Fruit fly (Drosophila melanogaster) whole organism, embryonic: ENCODE results near the gene Crys.

Experiments used
- Ada2b ChIP-seq: fragments of 200-800 bp; sonication (Bioruptor generic); IDR thresholded peaks from 2 replicates; pipeline ENCODE4 v1.3.6; 2022; ENCODE audit warnings: missing biosample characterization, missing genetic modification characterization
- Antp ChIP-seq: fragments of 200-800 bp; sonication (Bioruptor generic); optimal IDR thresholded peaks from 3 replicates; lab custom pipeline; 2016; ENCODE audit warnings: missing biosample characterization, missing genetic modification characterization
- Bdp1 ChIP-seq: fragments of 200-800 bp; sonication (Bioruptor generic); optimal IDR thresholded peaks from 3 replicates; lab custom pipeline; 2016; ENCODE audit warnings: missing biosample characterization, missing genetic modification characterization
- CG10147 ChIP-seq: fragments of 200-800 bp; sonication (Bioruptor generic); optimal IDR thresholded peaks from 2 replicates; lab custom pipeline; 2019; ENCODE audit warnings: missing biosample characterization, mild to moderate bottlenecking, missing genetic modification characterization, moderate library complexity
- CG10565 ChIP-seq: fragments of 200-800 bp; sonication (Bioruptor generic); optimal IDR thresholded peaks from 3 replicates; lab custom pipeline; 2016; ENCODE audit warnings: missing biosample characterization, mild to moderate bottlenecking, missing genetic modification characterization
- CG11696 ChIP-seq: fragments of 200-800 bp; sonication (Bioruptor generic); IDR thresholded peaks from 2 replicates; pipeline ENCODE4 v1.3.6; 2022; ENCODE audit warnings: missing biosample characterization, missing genetic modification characterization
- CG12071 ChIP-seq: fragments of 200-800 bp; sonication (Bioruptor generic); optimal IDR thresholded peaks from 3 replicates; lab custom pipeline; 2018; ENCODE audit warnings: missing biosample characterization, mild to moderate bottlenecking, missing genetic modification characterization
- CG14014 ChIP-seq: fragments of 200-800 bp; sonication (Bioruptor generic); IDR thresholded peaks from 2 replicates; pipeline ENCODE4 v1.3.6; 2022; ENCODE audit warnings: missing biosample characterization, missing genetic modification characterization
- CG15696 ChIP-seq: fragments of 200-800 bp; sonication (Bioruptor generic); optimal IDR thresholded peaks from 2 replicates; lab custom pipeline; 2019; ENCODE audit warnings: missing biosample characterization, mild to moderate bottlenecking, missing genetic modification characterization, moderate library complexity
- CG16863 ChIP-seq: fragments of 200-800 bp; sonication (Bioruptor generic); optimal IDR thresholded peaks from 3 replicates; lab custom pipeline; 2016; ENCODE audit warnings: missing biosample characterization, missing genetic modification characterization
- CG17359 ChIP-seq: fragments of 200-800 bp; sonication (Bioruptor generic); optimal IDR thresholded peaks from 3 replicates; lab custom pipeline; 2018; ENCODE audit warnings: missing biosample characterization, mild to moderate bottlenecking, missing genetic modification characterization, moderate library complexity
- CG2712 ChIP-seq: fragments of 200-800 bp; optimal IDR thresholded peaks from 3 replicates; lab custom pipeline; 2019; ENCODE audit warnings: missing biosample characterization, mild to moderate bottlenecking, missing genetic modification characterization, moderate library complexity
- CG32532 ChIP-seq: fragments of 200-800 bp; sonication (Bioruptor generic); IDR thresholded peaks from 2 replicates; pipeline ENCODE4 v1.3.6; 2022; ENCODE audit warnings: missing biosample characterization, missing genetic modification characterization
- CG4707 ChIP-seq: fragments of 200-800 bp; sonication (Bioruptor generic); optimal IDR thresholded peaks from 2 replicates; lab custom pipeline; 2018; ENCODE audit warnings: missing biosample characterization, mild to moderate bottlenecking, missing genetic modification characterization, moderate library complexity
- CG5180 ChIP-seq: fragments of 200-800 bp; sonication (Bioruptor generic); optimal IDR thresholded peaks from 3 replicates; lab custom pipeline; 2017; ENCODE audit warnings: missing biosample characterization, missing genetic modification characterization, mild to moderate bottlenecking, moderate library complexity, missing genetic modification reagents
- CG7271 ChIP-seq: fragments of 200-800 bp; sonication (Bioruptor generic); optimal IDR thresholded peaks from 2 replicates; lab custom pipeline; 2018; ENCODE audit warnings: missing biosample characterization, mild to moderate bottlenecking, missing genetic modification characterization, moderate library complexity
- CG7745 ChIP-seq: fragments of 200-800 bp; sonication (Bioruptor generic); optimal IDR thresholded peaks from 2 replicates; lab custom pipeline; 2018; ENCODE audit warnings: missing biosample characterization, mild to moderate bottlenecking, missing genetic modification characterization, moderate library complexity
- CG8765 ChIP-seq: fragments of 200-800 bp; sonication (Bioruptor generic); IDR thresholded peaks from 2 replicates; pipeline ENCODE4 v1.3.6; 2022; ENCODE audit warnings: missing biosample characterization, missing genetic modification characterization
- CG9797 ChIP-seq: fragments of 200-800 bp; sonication (Bioruptor generic); optimal IDR thresholded peaks from 3 replicates; lab custom pipeline; 2018; ENCODE audit warnings: missing biosample characterization, mild to moderate bottlenecking, missing genetic modification characterization
- Camta ChIP-seq: fragments of 200-800 bp; sonication (Bioruptor generic); optimal IDR thresholded peaks from 2 replicates; lab custom pipeline; 2016; ENCODE audit warnings: missing biosample characterization, missing genetic modification characterization
- D19A ChIP-seq: fragments of 200-800 bp; optimal IDR thresholded peaks from 3 replicates; lab custom pipeline; 2019; ENCODE audit warnings: missing biosample characterization, mild to moderate bottlenecking, missing genetic modification characterization, moderate library complexity
- Dad ChIP-seq: fragments of 200-800 bp; sonication (Bioruptor generic); optimal IDR thresholded peaks from 3 replicates; lab custom pipeline; 2016; ENCODE audit warnings: missing biosample characterization, missing genetic modification characterization
- Deaf1 ChIP-seq: fragments of 200-800 bp; optimal IDR thresholded peaks from 3 replicates; lab custom pipeline; 2019; ENCODE audit warnings: missing biosample characterization, mild to moderate bottlenecking, missing genetic modification characterization, moderate library complexity
- Doc2 ChIP-seq: fragments of 200-800 bp; sonication (Bioruptor generic); IDR thresholded peaks from 2 replicates; pipeline ENCODE4 v1.3.6; 2022; ENCODE audit warnings: missing biosample characterization, missing genetic modification characterization
- HLH54F ChIP-seq: fragments of 200-800 bp; sonication (Bioruptor generic); optimal IDR thresholded peaks from 3 replicates; lab custom pipeline; 2016; ENCODE audit warnings: missing biosample characterization, missing genetic modification characterization
- HLHmδ ChIP-seq: fragments of 200-800 bp; sonication (Bioruptor generic); optimal IDR thresholded peaks from 2 replicates; lab custom pipeline; 2018; ENCODE audit warnings: missing biosample characterization, mild to moderate bottlenecking, missing genetic modification characterization, moderate library complexity
- Hey ChIP-seq: fragments of 200-800 bp; sonication (Bioruptor generic); optimal IDR thresholded peaks from 3 replicates; lab custom pipeline; 2018; ENCODE audit warnings: missing biosample characterization, mild to moderate bottlenecking, missing genetic modification characterization
- Lim3 ChIP-seq: fragments of 200-800 bp; sonication (Bioruptor generic); IDR thresholded peaks from 2 replicates; pipeline ENCODE4 v1.3.6; 2022; ENCODE audit warnings: missing biosample characterization, missing genetic modification characterization
- Meics ChIP-seq: fragments of 200-800 bp; sonication (Bioruptor generic); optimal IDR thresholded peaks from 2 replicates; lab custom pipeline; 2017; ENCODE audit warnings: missing biosample characterization, mild to moderate bottlenecking, missing genetic modification characterization
- Pdp1 ChIP-seq, 2 experiments: fragments of 200-800 bp; sonication (Bioruptor generic); optimal IDR thresholded peaks; 3 replicates each; lab custom pipeline; 2016; ENCODE audit warnings: missing biosample characterization in 2 of 2, missing genetic modification characterization in 2 of 2, mild to moderate bottlenecking in 1 of 2, moderate library complexity in 1 of 2
- br ChIP-seq: fragments of >200 bp; optimal IDR thresholded peaks from 2 replicates; lab custom pipeline; 2017
- eve ChIP-seq, 2 experiments: fragments of >200 bp; optimal IDR thresholded peaks; 2 replicates each; lab custom pipeline; 2017; ENCODE audit warnings: missing biosample characterization in 2 of 2, missing genetic modification characterization in 2 of 2
- scrt ChIP-seq: fragments of 200-800 bp; sonication (Bioruptor generic); optimal IDR thresholded peaks from 2 replicates; lab custom pipeline; 2018; ENCODE audit warnings: missing biosample characterization, mild to moderate bottlenecking, missing genetic modification characterization, moderate library complexity
- sens ChIP-seq: fragments of 200-800 bp; sonication (Bioruptor generic); peaks from one replicate; lab custom pipeline; 2016; ENCODE audit warnings: missing biosample characterization, missing genetic modification characterization
- sima ChIP-seq: fragments of 200-800 bp; sonication (Bioruptor generic); optimal IDR thresholded peaks from 2 replicates; lab custom pipeline; 2016; ENCODE audit warnings: missing biosample characterization, missing genetic modification characterization
- sisA ChIP-seq: fragments of 200-800 bp; sonication (Bioruptor generic); IDR thresholded peaks from 2 replicates; pipeline ENCODE4 v1.3.6; 2022; ENCODE audit warnings: missing biosample characterization, missing genetic modification characterization
- so ChIP-seq: fragments of 200-800 bp; sonication (Bioruptor generic); IDR thresholded peaks from 3 replicates; pipeline ENCODE4 v1.3.6; 2022; ENCODE audit warnings: missing biosample characterization, missing genetic modification characterization
- ssp ChIP-seq: fragments of 200-800 bp; sonication (Bioruptor generic); IDR thresholded peaks from 2 replicates; pipeline ENCODE4 v1.3.6; 2022; ENCODE audit warnings: missing biosample characterization, missing genetic modification characterization
- tio ChIP-seq: fragments of 200-800 bp; sonication (Bioruptor generic); optimal IDR thresholded peaks from 2 replicates; lab custom pipeline; 2017; ENCODE audit warnings: missing biosample characterization, missing genetic modification characterization, inconsistent platforms
- tna ChIP-seq: fragments of 200-800 bp; sonication (Bioruptor generic); IDR thresholded peaks from 2 replicates; pipeline ENCODE4 v1.3.6; 2022; ENCODE audit warnings: missing biosample characterization, missing genetic modification characterization; ENCODE audit not compliant: partially characterized antibody
- unpg ChIP-seq: fragments of 200-800 bp; sonication (Bioruptor generic); optimal IDR thresholded peaks from 3 replicates; lab custom pipeline; 2018; ENCODE audit warnings: missing biosample characterization, mild to moderate bottlenecking, missing genetic modification characterization, moderate library complexity
- z ChIP-seq: fragments of 200-800 bp; sonication (Bioruptor generic); IDR thresholded peaks from 3 replicates; pipeline ENCODE4 v1.3.6; 2022; ENCODE audit warnings: missing biosample characterization, missing genetic modification characterization

Gene Crys

dm6 chr2L:11904181-11904580, 39.7 kb upstream of the Crys start (continued):
- TF ChIP-seq CG8765 (GFP tag; lab: Robert Waterston, UW) (no peak), CG15696 (tag; lab: Kevin White, UChicago) (no peak), sima (no peak), eve (GFP tag; optimal IDR thresholded peaks at IDR 0.05; lab: Kevin White, UChicago) (no peak), scrt (peak; percentile 38), CG16863 (GFP tag; lab: Kevin White, UChicago) (no peak), sens (GFP tag; lab: Kevin White, UChicago) (no peak), CG9797 (GFP tag; lab: Kevin White, UChicago) (no peak), CG17359 (tag; lab: Kevin White, UChicago) (no peak), sisA (GFP tag; lab: Robert Waterston, UW) (no peak), Hey (no peak), tio (GFP tag; lab: Kevin White, UChicago) (no peak), CG10565 (GFP tag; lab: Kevin White, UChicago) (no peak), Meics (GFP tag; lab: Kevin White, UChicago) (peak; percentile 1), CG7745 (no peak), Antp (GFP tag; lab: Kevin White, UChicago) (no peak), HLHmδ (GFP tag; lab: Kevin White, UChicago) (no peak), Lim3 (no peak), HLH54F (GFP tag; lab: Kevin White, UChicago) (no peak), CG10147 (no peak), CG32532 (GFP tag; lab: Robert Waterston, UW) (peak; percentile 14; the same call in 1 of the 2 replicates), Bdp1 (GFP tag; lab: Kevin White, UChicago) (no peak), CG12071 (peak; percentile 13), Camta (GFP tag; lab: Kevin White, UChicago) (no peak), D19A (tag; lab: Kevin White, UChicago) (no peak), so (GFP tag; lab: Robert Waterston, UW) (no peak), CG14014 (GFP tag; lab: Robert Waterston, UW) (no peak)

dm6 chr2L:11928464-11928863, 15.5 kb upstream of the Crys start, which contains the start of gene Pde1c:
TSS of gene Pde1c (minus strand) at chr2L:11928572.
- no peak for TF ChIP-seq CG2712 (tag; lab: Kevin White, UChicago)
- TF ChIP-seq br = no peak
- TF ChIP-seq z (GFP tag; lab: Robert Waterston, UW) = no peak
- no peak for TF ChIP-seq Dad (GFP tag; lab: Kevin White, UChicago)
- no peak for TF ChIP-seq CG4707 (GFP tag; lab: Kevin White, UChicago)
- no peak for TF ChIP-seq ssp (GFP tag; lab: Robert Waterston, UW)
- no peak for TF ChIP-seq tna (GFP tag; lab: Robert Waterston, UW)
- TF ChIP-seq Ada2b = no peak
- no peak for TF ChIP-seq Doc2 (GFP tag; lab: Robert Waterston, UW)
- no peak for TF ChIP-seq unpg
- peak; percentile 86 for TF ChIP-seq Deaf1
- no peak for TF ChIP-seq CG11696 (GFP tag; lab: Robert Waterston, UW)
- peak; percentile 97 for TF ChIP-seq CG5180
- TF ChIP-seq Pdp1 (GFP tag; optimal IDR thresholded peaks at IDR 0.05; lab: Kevin White, UChicago) = no peak
- no peak for TF ChIP-seq CG7271 (tag; lab: Kevin White, UChicago)
- TF ChIP-seq, all 482 proteins: peak for 2
